Fruit fly (Drosophila melanogaster): ENCODE results near the gene CG34241.

Gene CG34241

dm6 chr3L:12163693-12164092 lies 35.9 kb downstream of the CG34241 start, which contains the start of gene CG9760 (continued):
- no peak for TF ChIP-seq CG18476 (GFP tag; optimal IDR thresholded peaks at IDR 0.05)
- no peak for TF ChIP-seq CG8290 (GFP tag; optimal IDR thresholded peaks at IDR 0.05)
- TF ChIP-seq CG8290 (tag; optimal IDR thresholded peaks at IDR 0.05): no peak
- TF ChIP-seq Taf1 (GFP tag; IDR thresholded peaks at IDR 0.05): no peak
- no peak for TF ChIP-seq tll (GFP tag; optimal IDR thresholded peaks at IDR 0.05)
- TF ChIP-seq CG10267 (tag; optimal IDR thresholded peaks at IDR 0.05): no peak
- no peak for TF ChIP-seq Scr (GFP tag; IDR thresholded peaks at IDR 0.05; ENCODE audit: partially characterized antibody)
- no peak for TF ChIP-seq kay (GFP tag; optimal IDR thresholded peaks at IDR 0.05)
- TF ChIP-seq Six4 (GFP tag; optimal IDR thresholded peaks at IDR 0.05): no peak
- TF ChIP-seq bigmax (GFP tag; optimal IDR thresholded peaks at IDR 0.05): no peak
- TF ChIP-seq CG3065 (GFP tag; optimal IDR thresholded peaks at IDR 0.05): no peak
- no peak for TF ChIP-seq bcd (GFP tag; optimal IDR thresholded peaks at IDR 0.05)
- no peak for TF ChIP-seq CG6683 (GFP tag; optimal IDR thresholded peaks at IDR 0.05)
- no peak for TF ChIP-seq CG15601 (tag; optimal IDR thresholded peaks at IDR 0.05)
- TF ChIP-seq org-1 (GFP tag; optimal IDR thresholded peaks at IDR 0.05): no peak
- no peak for TF ChIP-seq CG1792 (GFP tag; optimal IDR thresholded peaks at IDR 0.05)
- TF ChIP-seq E2f1 (GFP tag; IDR thresholded peaks at IDR 0.05): no peak
- TF ChIP-seq stc (GFP tag; IDR thresholded peaks at IDR 0.05): no peak
- TF ChIP-seq mld (GFP tag; IDR thresholded peaks at IDR 0.05; ENCODE audit: partially characterized antibody): no peak
- TF ChIP-seq Awh (GFP tag; IDR thresholded peaks at IDR 0.05): no peak
- TF ChIP-seq unpg (GFP tag; optimal IDR thresholded peaks at IDR 0.05): no peak
- no peak for TF ChIP-seq Nf-YB (GFP tag; optimal IDR thresholded peaks at IDR 0.05)
- peak; percentile 21 for TF ChIP-seq gem (tag; optimal IDR thresholded peaks at IDR 0.05)
- no peak for TF ChIP-seq ab (GFP tag; optimal IDR thresholded peaks at IDR 0.05)
- TF ChIP-seq CG43689 (GFP tag; IDR thresholded peaks at IDR 0.05): no peak
- TF ChIP-seq CG8359 (GFP tag; optimal IDR thresholded peaks at IDR 0.05; ENCODE audit: borderline replicate concordance): no peak
- TF ChIP-seq wor (GFP tag; IDR thresholded peaks at IDR 0.05): no peak
- no peak for TF ChIP-seq CG17802 (tag; optimal IDR thresholded peaks at IDR 0.05)
- TF ChIP-seq Pdp1 (GFP tag; optimal IDR thresholded peaks at IDR 0.05): no peak
- TF ChIP-seq Oaz (GFP tag; IDR thresholded peaks at IDR 0.05): no peak
- TF ChIP-seq C15 (GFP tag; IDR thresholded peaks at IDR 0.05): no peak
- no peak for TF ChIP-seq CG9797 (GFP tag; optimal IDR thresholded peaks at IDR 0.05)
- TF ChIP-seq zen (tag; optimal IDR thresholded peaks at IDR 0.05): no peak
- no peak for TF ChIP-seq grn (GFP tag; optimal IDR thresholded peaks at IDR 0.05)
- TF ChIP-seq Rx (GFP tag; IDR thresholded peaks at IDR 0.05): 0 out of 2 replicates have a peak, but pooled peaks have one; percentile 22
- TF ChIP-seq gce (GFP tag; IDR thresholded peaks at IDR 0.05): 0 out of 3 replicates have a peak, but pooled peaks have one; percentile 12
- TF ChIP-seq ems (GFP tag; optimal IDR thresholded peaks at IDR 0.05): no peak
- TF ChIP-seq ac (GFP tag; optimal IDR thresholded peaks at IDR 0.05): no peak
- peak; percentile 49 for TF ChIP-seq Deaf1 (tag; optimal IDR thresholded peaks at IDR 0.05)
- no peak for TF ChIP-seq CG15479 (GFP tag; optimal IDR thresholded peaks at IDR 0.05)
- no peak for TF ChIP-seq MESR4 (GFP tag; optimal IDR thresholded peaks at IDR 0.05)
- no peak for TF ChIP-seq ind (GFP tag; optimal IDR thresholded peaks at IDR 0.05)
- no peak for TF ChIP-seq twi (tag; optimal IDR thresholded peaks at IDR 0.05)
- TF ChIP-seq Opbp (GFP tag; IDR thresholded peaks at IDR 0.05; ENCODE audit: partially characterized antibody): no peak
- TF ChIP-seq CG7372 (GFP tag; IDR thresholded peaks at IDR 0.05): peak; percentile 66; the same call in 1 of the 2 replicates
- no peak for TF ChIP-seq Hr51 (GFP tag; optimal IDR thresholded peaks at IDR 0.05)
- TF ChIP-seq CG31388 (GFP tag; optimal IDR thresholded peaks at IDR 0.05): no peak
- TF ChIP-seq nom (GFP tag; optimal IDR thresholded peaks at IDR 0.05): no peak
- no peak for TF ChIP-seq cwo (GFP tag; optimal IDR thresholded peaks at IDR 0.05)
- TF ChIP-seq Atf-2 (GFP tag; optimal IDR thresholded peaks at IDR 0.05): no peak
- no peak for TF ChIP-seq Ada2b (GFP tag; IDR thresholded peaks at IDR 0.05)
